Fruit fly (Drosophila melanogaster): ENCODE measurements around the gene CG13101.

- TF ChIP-seq usp (GFP tag; optimal IDR thresholded peaks at IDR 0.05) (no peak), CG8478 (optimal IDR thresholded peaks at IDR 0.05) (no peak), pan (optimal IDR thresholded peaks at IDR 0.05) (no peak)
Observed at dm6 chr2L:8964657-8965056, 20.0 kb downstream of the CG13101 start, which contains the start of gene CG32984.
